Worm (Caenorhabditis elegans) whole organism, late embryonic: Measurements from ENCODE around the gene math-28.

Experiments
- Y22D7AL.16 ChIP-seq: sonication (generic microtip); optimal IDR thresholded peaks from 2 replicates; lab custom pipeline; 2016; ENCODE audit warnings: missing genetic modification characterization, missing compliant biosample characterization
- ceh-45 ChIP-seq: fragments of 200-800 bp; sonication (Bioruptor generic); IDR thresholded peaks from 2 replicates; pipeline ENCODE4 v1.3.6; 2022; ENCODE audit warnings: missing genetic modification reagents, missing genetic modification characterization, missing compliant biosample characterization
- ceh-9 ChIP-seq: sonication (generic microtip); optimal IDR thresholded peaks from 2 replicates; lab custom pipeline; 2016; ENCODE audit warnings: mild to moderate bottlenecking, missing genetic modification characterization, inconsistent platforms, missing compliant biosample characterization
- elt-2 ChIP-seq: sonication (generic microtip); optimal IDR thresholded peaks from 2 replicates; lab custom pipeline; 2016; ENCODE audit warnings: missing genetic modification reagents, missing genetic modification characterization, missing compliant biosample characterization
- nhr-11 ChIP-seq: fragments of 150-350 bp; optimal IDR thresholded peaks from 2 replicates; lab custom pipeline; 2014; ENCODE audit warnings: missing biosample characterization, missing genetic modification characterization
- pag-3 ChIP-seq: sonication (generic microtip); optimal IDR thresholded peaks from 2 replicates; lab custom pipeline; 2016; ENCODE audit warnings: missing compliant biosample characterization, missing genetic modification characterization, borderline replicate concordance
- pha-4 ChIP-seq: fragments of 150-350 bp; optimal IDR thresholded peaks from 2 replicates; lab custom pipeline; 2018; ENCODE audit warnings: missing biosample characterization, missing genetic modification reagents, missing genetic modification characterization
- sox-4 ChIP-seq: sonication (generic microtip); optimal IDR thresholded peaks from 2 replicates; lab custom pipeline; 2017; ENCODE audit warnings: mild to moderate bottlenecking, missing genetic modification characterization, inconsistent platforms, missing compliant biosample characterization
- ttx-3 ChIP-seq: sonication (generic microtip); optimal IDR thresholded peaks from 2 replicates; lab custom pipeline; 2016; ENCODE audit warnings: missing genetic modification reagents, missing genetic modification characterization, missing compliant biosample characterization
- zip-5 ChIP-seq: sonication (generic microtip); optimal IDR thresholded peaks from 2 replicates; lab custom pipeline; 2016; ENCODE audit warnings: missing genetic modification characterization, missing compliant biosample characterization

- TF ChIP-seq ttx-3 (no peak), Y22D7AL.16 (tag; lab: Kevin White, UChicago) (no peak), ceh-45 (no peak), pha-4 (tag; lab: Kevin White, UChicago) (no peak), pag-3 (tag; lab: Kevin White, UChicago) (no peak), zip-5 (tag; lab: Kevin White, UChicago) (no peak), sox-4 (tag; lab: Kevin White, UChicago) (no peak), nhr-11 (tag; lab: Kevin White, UChicago) (no peak), ceh-9 (tag; lab: Kevin White, UChicago) (no peak), elt-2 (no peak)
Measured at ce11 chrII:1771785-1772184, 8.6 kb downstream of the math-28 start, which contains the start of gene math-3.
